Worm (Caenorhabditis elegans) whole organism, mixed stage, embryonic: ENCODE measurements around the gene efhd-1.

Experiments
- M03D4.4 ChIP-seq: sonication (generic microtip); optimal IDR thresholded peaks from 2 replicates; lab custom pipeline; 2017; ENCODE audit warnings: mild to moderate bottlenecking, missing genetic modification characterization, missing compliant biosample characterization
- bed-3 ChIP-seq: fragments of 200-800 bp; sonication (Bioruptor generic); optimal IDR thresholded peaks from 3 replicates; lab custom pipeline; 2018; ENCODE audit warnings: mild to moderate bottlenecking, missing genetic modification characterization, moderate library complexity, missing compliant biosample characterization
- blmp-1 ChIP-seq: fragments of 150-350 bp; optimal IDR thresholded peaks from 2 replicates; lab custom pipeline; 2014; ENCODE audit warnings: missing biosample characterization, missing genetic modification characterization
- ceh-39 ChIP-seq: fragments of 150-350 bp; optimal IDR thresholded peaks from 2 replicates; lab custom pipeline; 2014; ENCODE audit warnings: missing biosample characterization, missing genetic modification characterization
- ceh-43 ChIP-seq: fragments of 200-800 bp; sonication (Bioruptor generic); optimal IDR thresholded peaks from 2 replicates; lab custom pipeline; 2018; ENCODE audit warnings: mild to moderate bottlenecking, missing genetic modification characterization, moderate library complexity, missing compliant biosample characterization
- ces-1 ChIP-seq: fragments of 150-350 bp; optimal IDR thresholded peaks from 2 replicates; lab custom pipeline; 2014; ENCODE audit warnings: missing biosample characterization, missing genetic modification reagents, missing genetic modification characterization
- cnd-1 ChIP-seq: fragments of 200-800 bp; sonication (Bioruptor generic); optimal IDR thresholded peaks from 2 replicates; lab custom pipeline; 2018; ENCODE audit warnings: mild to moderate bottlenecking, missing genetic modification characterization, missing compliant biosample characterization
- drap-1 ChIP-seq: fragments of 200-800 bp; sonication (Bioruptor generic); optimal IDR thresholded peaks from 3 replicates; lab custom pipeline; 2018; ENCODE audit warnings: mild to moderate bottlenecking, missing genetic modification characterization, missing compliant biosample characterization
- elt-1 ChIP-seq: sonication (generic microtip); optimal IDR thresholded peaks from 2 replicates; lab custom pipeline; 2017; ENCODE audit warnings: missing genetic modification characterization, mild to moderate bottlenecking, missing compliant biosample characterization, antibody characterized with exemption, moderate library complexity, borderline replicate concordance; ENCODE audit not compliant: insufficient read depth
- elt-3 ChIP-seq: fragments of 150-350 bp; optimal IDR thresholded peaks from 2 replicates; lab custom pipeline; 2014; ENCODE audit warnings: missing biosample characterization, missing genetic modification characterization
- flh-1 ChIP-seq: fragments of 200-800 bp; sonication (Bioruptor generic); optimal IDR thresholded peaks from 2 replicates; lab custom pipeline; 2018; ENCODE audit warnings: mild to moderate bottlenecking, missing genetic modification characterization, moderate library complexity, missing compliant biosample characterization
- ham-2 ChIP-seq: fragments of 200-800 bp; sonication (Bioruptor generic); optimal IDR thresholded peaks from 2 replicates; lab custom pipeline; 2018; ENCODE audit warnings: mild to moderate bottlenecking, missing genetic modification characterization, missing compliant biosample characterization
- hlh-1 ChIP-seq: fragments of 150-350 bp; optimal IDR thresholded peaks from 2 replicates; lab custom pipeline; 2014; ENCODE audit warnings: missing biosample characterization, missing genetic modification reagents, missing genetic modification characterization
- lin-13 ChIP-seq: fragments of 150-350 bp; optimal IDR thresholded peaks from 2 replicates; lab custom pipeline; 2014; ENCODE audit warnings: missing biosample characterization, missing genetic modification characterization
- lin-32 ChIP-seq: fragments of 200-800 bp; sonication (Bioruptor generic); optimal IDR thresholded peaks from 2 replicates; lab custom pipeline; 2018; ENCODE audit warnings: mild to moderate bottlenecking, missing genetic modification characterization, missing compliant biosample characterization
- lsy-2 ChIP-seq: fragments of 150-350 bp; optimal IDR thresholded peaks from 2 replicates; lab custom pipeline; 2014; ENCODE audit warnings: missing biosample characterization, missing genetic modification characterization
- mab-5 ChIP-seq: fragments of 150-350 bp; optimal IDR thresholded peaks from 2 replicates; lab custom pipeline; 2014; ENCODE audit warnings: missing biosample characterization, missing genetic modification characterization
- mep-1 ChIP-seq: fragments of 150-350 bp; optimal IDR thresholded peaks from 2 replicates; lab custom pipeline; 2017; ENCODE audit warnings: missing biosample characterization, missing genetic modification reagents, missing genetic modification characterization, inconsistent platforms
- mls-2 ChIP-seq: sonication (generic microtip); optimal IDR thresholded peaks from 2 replicates; lab custom pipeline; 2016; ENCODE audit warnings: mild to moderate bottlenecking, missing genetic modification characterization, moderate library complexity, missing compliant biosample characterization
- nhr-2 ChIP-seq: fragments of 150-350 bp; optimal IDR thresholded peaks from 2 replicates; lab custom pipeline; 2014; ENCODE audit warnings: missing biosample characterization, missing genetic modification characterization
- nhr-28 ChIP-seq: fragments of 150-350 bp; optimal IDR thresholded peaks from 2 replicates; lab custom pipeline; 2014; ENCODE audit warnings: missing biosample characterization, missing genetic modification characterization
- pha-4 ChIP-seq: fragments of 150-350 bp; optimal IDR thresholded peaks from 2 replicates; lab custom pipeline; 2018; ENCODE audit warnings: missing biosample characterization, missing genetic modification reagents, missing genetic modification characterization
- sem-2 ChIP-seq: fragments of 200-800 bp; sonication (Bioruptor generic); optimal IDR thresholded peaks from 2 replicates; lab custom pipeline; 2018; ENCODE audit warnings: mild to moderate bottlenecking, missing genetic modification characterization, missing compliant biosample characterization
- snpc-4 ChIP-seq: fragments of 150-350 bp; optimal IDR thresholded peaks from 2 replicates; lab custom pipeline; 2014; ENCODE audit warnings: missing biosample characterization, missing genetic modification characterization
- sptf-1 ChIP-seq: sonication (generic microtip); optimal IDR thresholded peaks from 2 replicates; lab custom pipeline; 2017; ENCODE audit warnings: mild to moderate bottlenecking, missing genetic modification characterization, moderate library complexity, missing compliant biosample characterization
- tbx-8 ChIP-seq: fragments of 200-800 bp; sonication (Bioruptor generic); optimal IDR thresholded peaks from 2 replicates; lab custom pipeline; 2018; ENCODE audit warnings: mild to moderate bottlenecking, missing genetic modification characterization, moderate library complexity, missing compliant biosample characterization
- unc-120 ChIP-seq: sonication (generic microtip); optimal IDR thresholded peaks from 2 replicates; lab custom pipeline; 2017; ENCODE audit warnings: missing genetic modification characterization, missing compliant biosample characterization; ENCODE audit not compliant: poor library complexity, severe bottlenecking
- unc-39 ChIP-seq: fragments of 150-350 bp; optimal IDR thresholded peaks from 2 replicates; lab custom pipeline; 2014; ENCODE audit warnings: missing biosample characterization, missing genetic modification characterization
- zip-8 ChIP-seq: fragments of 150-350 bp; optimal IDR thresholded peaks from 2 replicates; lab custom pipeline; 2014; ENCODE audit warnings: missing biosample characterization, missing genetic modification characterization
- ztf-11 ChIP-seq: fragments of 150-350 bp; optimal IDR thresholded peaks from 2 replicates; lab custom pipeline; 2014; ENCODE audit warnings: missing biosample characterization, missing genetic modification characterization

Gene efhd-1

ce11 chrII:14195931-14196330 is 17.3 kb downstream of the efhd-1 start:
- TF ChIP-seq snpc-4 (tag; lab: Kevin White, UChicago) (no peak), mls-2 (tag; lab: Kevin White, UChicago) (no peak), mab-5 (tag; lab: Kevin White, UChicago) (no peak), lsy-2 (no peak)

- TF ChIP-seq drap-1 (GFP tag; lab: Kevin White, UChicago), result no peak
- no peak for TF ChIP-seq mls-2 (tag; lab: Kevin White, UChicago)
- no peak for TF ChIP-seq cnd-1
- no peak for TF ChIP-seq sem-2 (GFP tag; lab: Kevin White, UChicago)
Measured at ce11 chrII:14197499-14198096, 19.0 kb downstream of the efhd-1 start, which contains the start of gene ace-4. Gene ace-4 (plus strand): TSS chrII:14198046.

ce11 chrII:14205335-14205734 is 26.7 kb downstream of the efhd-1 start, which contains the start of gene ace-3:
Gene ace-3 (plus strand): TSS chrII:14205635.
- no peak for TF ChIP-seq ham-2 (GFP tag; lab: Kevin White, UChicago)
- no peak for TF ChIP-seq unc-120 (tag; lab: Kevin White, UChicago)
- no peak for TF ChIP-seq sem-2 (GFP tag; lab: Kevin White, UChicago)
- no peak for TF ChIP-seq lin-13 (tag; lab: Kevin White, UChicago)
- TF ChIP-seq elt-3 (tag; lab: Kevin White, UChicago), result no peak
- no peak for TF ChIP-seq ceh-43 (GFP tag; lab: Kevin White, UChicago)
- TF ChIP-seq pha-4 (tag; lab: Kevin White, UChicago), result no peak
- no peak for TF ChIP-seq lsy-2
- TF ChIP-seq nhr-28 (tag; lab: Kevin White, UChicago), result no peak
- TF ChIP-seq flh-1, result no peak
- no peak for TF ChIP-seq mls-2 (tag; lab: Kevin White, UChicago)
- TF ChIP-seq snpc-4 (tag; lab: Kevin White, UChicago), result no peak
- no peak for TF ChIP-seq bed-3 (GFP tag; lab: Kevin White, UChicago)

- no peak for TF ChIP-seq mep-1 (tag; lab: Kevin White, UChicago)
- TF ChIP-seq blmp-1 (tag; lab: Kevin White, UChicago), result no peak
- TF ChIP-seq pha-4 (tag; lab: Kevin White, UChicago), result no peak
- TF ChIP-seq nhr-2, result no peak
- TF ChIP-seq, all 35 proteins: peak for 0
Measured at ce11 chrII:14206211-14206610, 27.6 kb downstream of the efhd-1 start.

ce11 chrII:14211118-14211517 is 32.5 kb downstream of the efhd-1 start, which contains the start of gene hot-7:
Gene hot-7 (plus strand): TSS chrII:14211418.
- TF ChIP-seq ces-1, result peak; percentile 11
- no peak for TF ChIP-seq sptf-1 (tag; lab: Kevin White, UChicago)

ce11 chrII:14214109-14214508 is 35.5 kb downstream of the efhd-1 start, which contains the start of gene Y48B6A.10:
Gene Y48B6A.10 (plus strand): TSS chrII:14214409.
- TF ChIP-seq bed-3 (GFP tag; lab: Kevin White, UChicago) (no peak), M03D4.4 (tag; lab: Kevin White, UChicago) (no peak), ceh-43 (GFP tag; lab: Kevin White, UChicago) (no peak), ham-2 (GFP tag; lab: Kevin White, UChicago) (no peak), lin-13 (tag; lab: Kevin White, UChicago) (no peak), nhr-28 (tag; lab: Kevin White, UChicago) (no peak), unc-120 (tag; lab: Kevin White, UChicago) (no peak), sptf-1 (tag; lab: Kevin White, UChicago) (no peak), unc-39 (tag; lab: Kevin White, UChicago) (no peak), mls-2 (tag; lab: Kevin White, UChicago) (no peak), pha-4 (tag; lab: Kevin White, UChicago) (no peak), elt-3 (tag; lab: Kevin White, UChicago) (no peak), sem-2 (GFP tag; lab: Kevin White, UChicago) (no peak), cnd-1 (no peak)
- TF ChIP-seq, all 35 proteins: peak for 0

ce11 chrII:14218142-14218541 is 39.5 kb downstream of the efhd-1 start:
- TF ChIP-seq tbx-8 (GFP tag; lab: Kevin White, UChicago), result no peak
- no peak for TF ChIP-seq elt-1 (tag; lab: Kevin White, UChicago)
- no peak for TF ChIP-seq elt-3 (tag; lab: Kevin White, UChicago)
- no peak for TF ChIP-seq sptf-1 (tag; lab: Kevin White, UChicago)
- no peak for TF ChIP-seq ham-2 (GFP tag; lab: Kevin White, UChicago)
- no peak for TF ChIP-seq lin-32 (GFP tag; lab: Kevin White, UChicago)
- TF ChIP-seq mls-2 (tag; lab: Kevin White, UChicago), result no peak
- no peak for TF ChIP-seq snpc-4 (tag; lab: Kevin White, UChicago)
- no peak for TF ChIP-seq zip-8 (tag; lab: Kevin White, UChicago)
- no peak for TF ChIP-seq cnd-1
- no peak for TF ChIP-seq ceh-43 (GFP tag; lab: Kevin White, UChicago)
- TF ChIP-seq ceh-39, result no peak
- no peak for TF ChIP-seq M03D4.4 (tag; lab: Kevin White, UChicago)
- no peak for TF ChIP-seq hlh-1
- no peak for TF ChIP-seq drap-1 (GFP tag; lab: Kevin White, UChicago)
- TF ChIP-seq ztf-11 (tag; lab: Kevin White, UChicago), result no peak
- no peak for TF ChIP-seq ces-1
